Worm (Caenorhabditis elegans) whole organism, L1 larva: ENCODE measurements around the gene C09F5.1.

Experiments
- blmp-1 ChIP-seq: fragments of 150-350 bp; optimal IDR thresholded peaks from 2 replicates; lab custom pipeline; 2014; ENCODE audit warnings: missing biosample characterization, missing genetic modification characterization
- fos-1 ChIP-seq: fragments of 150-350 bp; optimal IDR thresholded peaks from 2 replicates; lab custom pipeline; 2014; ENCODE audit warnings: missing biosample characterization, missing genetic modification characterization
- lin-14 ChIP-seq: fragments of 200-800 bp; sonication (Bioruptor generic); optimal IDR thresholded peaks from 2 replicates; lab custom pipeline; 2018; ENCODE audit warnings: mild to moderate bottlenecking, missing genetic modification characterization, moderate library complexity, missing compliant biosample characterization
- mep-1 ChIP-seq: fragments of 150-350 bp; optimal IDR thresholded peaks from 2 replicates; lab custom pipeline; 2014; ENCODE audit warnings: missing biosample characterization, missing genetic modification characterization
- nhr-76 ChIP-seq: sonication (generic microtip); optimal IDR thresholded peaks from 2 replicates; lab custom pipeline; 2017; ENCODE audit warnings: missing biosample characterization, missing genetic modification characterization
- pax-3 ChIP-seq: fragments of 200-800 bp; sonication (Bioruptor generic); optimal IDR thresholded peaks from 2 replicates; lab custom pipeline; 2018; ENCODE audit warnings: mild to moderate bottlenecking, missing genetic modification characterization, moderate library complexity, missing compliant biosample characterization
- skn-1 ChIP-seq: fragments of 150-350 bp; optimal IDR thresholded peaks from 2 replicates; lab custom pipeline; 2014; ENCODE audit warnings: missing biosample characterization, missing genetic modification characterization
- zag-1 ChIP-seq: fragments of 150-350 bp; optimal IDR thresholded peaks from 2 replicates; lab custom pipeline; 2014; ENCODE audit warnings: missing biosample characterization, missing genetic modification characterization

DNA sequence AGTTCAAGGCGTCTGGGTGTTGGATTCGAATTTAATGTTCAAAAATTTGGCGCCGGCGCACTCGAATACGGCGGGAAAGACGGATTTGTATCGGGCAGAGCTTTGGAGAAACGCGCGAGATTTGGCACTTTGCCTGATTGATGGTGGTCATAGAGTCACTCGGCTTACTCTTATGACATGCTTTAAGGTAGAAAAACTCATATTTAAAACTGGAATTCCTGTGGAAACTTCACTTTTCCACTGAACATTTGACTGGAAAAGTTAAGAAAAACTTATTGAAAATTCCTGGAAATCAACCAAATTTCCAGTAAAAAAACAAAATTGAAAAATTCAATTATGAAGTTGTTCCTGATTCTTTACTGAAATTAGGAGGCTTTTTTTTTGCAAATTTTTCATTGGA, 13.8 kb upstream of the C09F5.1 start:
- TF ChIP-seq pax-3 (tag; lab: Kevin White, UChicago) (no peak), lin-14 (GFP tag; lab: Kevin White, UChicago) (no peak), nhr-76 (no peak), blmp-1 (tag; lab: Kevin White, UChicago) (no peak), zag-1 (no peak), skn-1 (no peak), fos-1 (tag; lab: Kevin White, UChicago) (no peak), mep-1 (tag; lab: Kevin White, UChicago) (no peak)
